Fruit fly (Drosophila melanogaster): Measurements from ENCODE around the gene CG32152.

Gene CG32152

DNA sequence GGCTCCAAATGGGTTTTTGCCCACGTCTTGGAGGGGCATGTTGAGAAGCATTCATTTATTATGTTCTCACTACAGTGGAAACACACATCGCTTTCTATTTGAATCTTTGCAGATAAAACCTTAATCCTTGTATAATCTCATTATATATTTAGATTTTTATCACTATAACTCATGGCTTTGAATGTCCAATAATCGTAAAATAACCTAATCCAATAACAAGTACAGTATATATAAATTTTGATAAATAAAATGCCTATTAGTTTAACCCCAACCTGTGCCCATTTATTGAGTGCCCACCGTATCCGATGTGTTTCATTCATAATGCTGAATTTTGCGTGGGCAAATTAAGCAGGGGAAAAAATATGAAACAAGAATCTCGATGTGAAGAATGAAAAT is 2.7 kb upstream of the CG32152 start (continued):
- TF ChIP-seq Hmr (GFP tag; optimal IDR thresholded peaks at IDR 0.05) (peak; percentile 60), CG11695 (GFP tag; IDR thresholded peaks at IDR 0.05) (peak; percentile 62; the same call in 1 of the 3 replicates), E2f1 (GFP tag; IDR thresholded peaks at IDR 0.05) (0 out of 2 replicates have a peak, but pooled peaks have one; percentile 11), kah (GFP tag; optimal IDR thresholded peaks at IDR 0.05) (no peak), CG9215 (GFP tag; IDR thresholded peaks at IDR 0.05) (peak; percentile 44; the same call in 1 of the 2 replicates), Atf6 (GFP tag; IDR thresholded peaks at IDR 0.05) (peak; percentile 59), CG31388 (GFP tag; optimal IDR thresholded peaks at IDR 0.05) (no peak), dm (GFP tag; optimal IDR thresholded peaks at IDR 0.05) (no peak), cwo (GFP tag; optimal IDR thresholded peaks at IDR 0.05) (peak; percentile 16), Sry-β (GFP tag; optimal IDR thresholded peaks at IDR 0.05) (no peak), CG13624 (GFP tag; optimal IDR thresholded peaks at IDR 0.05) (peak; percentile 28), pan (optimal IDR thresholded peaks at IDR 0.05) (no peak), pan (GFP tag; optimal IDR thresholded peaks at IDR 0.05 in 1 of 2, IDR thresholded peaks at IDR 0.05 in 1 of 2) (peak in 1 of 2 experiments; percentile 51), CG1602 (GFP tag; optimal IDR thresholded peaks at IDR 0.05) (no peak), CG34376 (GFP tag; optimal IDR thresholded peaks at IDR 0.05) (peak; percentile 16), CG15269 (tag; optimal IDR thresholded peaks at IDR 0.05) (peak; percentile 62), dpn (GFP tag; optimal IDR thresholded peaks at IDR 0.05) (peak in 1 of 2 experiments; percentile 0), ttk (GFP tag; IDR thresholded peaks at IDR 0.05) (no peak), Aef1 (GFP tag; IDR thresholded peaks at IDR 0.05) (no peak), CG7357 (GFP tag; IDR thresholded peaks at IDR 0.05) (0 out of 3 replicates have a peak, but pooled peaks have one; percentile 17), emc (GFP tag; optimal IDR thresholded peaks at IDR 0.05) (no peak), Ets65A (GFP tag) (peak; percentile 83), CG10209 (GFP tag; optimal IDR thresholded peaks at IDR 0.05) (peak; percentile 29), HmgZ (tag; optimal IDR thresholded peaks at IDR 0.05) (peak; percentile 24), CG32532 (GFP tag; IDR thresholded peaks at IDR 0.05) (peak; percentile 69), Lpt (GFP tag; optimal IDR thresholded peaks at IDR 0.05) (no peak), dimm (GFP tag; IDR thresholded peaks at IDR 0.05) (no peak), hb (GFP tag; IDR thresholded peaks at IDR 0.05; ENCODE audit: partially characterized antibody) (no peak), slp2 (GFP tag; optimal IDR thresholded peaks at IDR 0.05) (no peak), lmd (GFP tag; IDR thresholded peaks at IDR 0.05) (peak; percentile 55; the same call in 1 of the 2 replicates), CG13287 (GFP tag; IDR thresholded peaks at IDR 0.05; ENCODE audit: partially characterized antibody) (no peak), CG13424 (tag; optimal IDR thresholded peaks at IDR 0.05) (peak; percentile 55), grn (GFP tag; optimal IDR thresholded peaks at IDR 0.05) (no peak), Fer2 (tag; optimal IDR thresholded peaks at IDR 0.05) (peak; percentile 19), org-1 (GFP tag; optimal IDR thresholded peaks at IDR 0.05) (no peak), CG3847 (GFP tag; IDR thresholded peaks at IDR 0.05) (0 out of 2 replicates have a peak, but pooled peaks have one; percentile 26), CoRest (tag; optimal IDR thresholded peaks at IDR 0.05) (peak; percentile 44), Asciz (GFP tag; optimal IDR thresholded peaks at IDR 0.05) (peak; percentile 7), CG1792 (GFP tag; optimal IDR thresholded peaks at IDR 0.05) (no peak), Drgx (GFP tag; IDR thresholded peaks at IDR 0.05) (no peak), dmrt99B (tag; optimal IDR thresholded peaks at IDR 0.05) (peak; percentile 39), HLH3B (GFP tag; IDR thresholded peaks at IDR 0.05) (0 out of 2 replicates have a peak, but pooled peaks have one; percentile 11), CG11560 (tag; IDR thresholded peaks at IDR 0.05) (0 out of 3 replicates have a peak, but pooled peaks have one; percentile 24), danr (GFP tag; IDR thresholded peaks at IDR 0.05) (no peak; the same call in 1 of the 2 replicates), Rfx (GFP tag; IDR thresholded peaks at IDR 0.05) (peak; percentile 69; the same call in 1 of the 2 replicates), ap (GFP tag; IDR thresholded peaks at IDR 0.05) (no peak), row (GFP tag; IDR thresholded peaks at IDR 0.05) (peak; percentile 79), CG13123 (GFP tag; optimal IDR thresholded peaks at IDR 0.05) (no peak), cg (GFP tag; optimal IDR thresholded peaks at IDR 0.05) (no peak), Dll (GFP tag; IDR thresholded peaks at IDR 0.05; ENCODE audit: partially characterized antibody) (no peak), Ssrp (tag; optimal IDR thresholded peaks at IDR 0.05) (peak; percentile 4)
